Worm (Caenorhabditis elegans) whole organism, dauer: ENCODE results near the gene sca-1.
"Not testable (repeated sequence)": the region's sequence is repeated elsewhere in the genome, so short reads cannot be mapped to it uniquely, and the experiment has no call there.

Experiments used
- unc-62 ChIP-seq: sonication (generic microtip); optimal IDR thresholded peaks from 2 replicates; lab custom pipeline; 2017; ENCODE audit warnings: missing biosample characterization, missing genetic modification reagents, missing genetic modification characterization

Gene sca-1

DNA sequence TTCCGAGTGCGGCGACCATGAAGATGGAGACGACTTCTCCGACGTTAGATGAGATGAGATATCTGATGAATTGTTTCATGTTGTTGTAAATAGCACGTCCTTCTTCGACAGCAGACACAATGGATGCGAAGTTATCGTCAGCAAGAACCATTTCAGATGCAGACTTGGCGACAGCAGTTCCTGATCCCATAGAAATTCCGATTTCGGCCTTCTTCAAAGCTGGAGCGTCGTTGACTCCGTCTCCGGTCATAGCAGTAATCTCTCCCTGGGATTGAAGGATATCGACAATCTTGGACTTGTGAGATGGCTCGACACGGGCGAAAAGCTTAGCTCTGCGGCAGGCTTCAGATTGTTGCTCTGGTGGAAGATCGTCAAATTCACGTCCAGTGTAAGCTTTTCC is 2.8 kb downstream of the sca-1 start:
- TF ChIP-seq unc-62 (GFP tag; lab: Kevin White, UChicago) = no peak

ce11 chrIII:10812798-10813295 is 3.8 kb downstream of the sca-1 start:
- no peak for TF ChIP-seq unc-62 (GFP tag; lab: Kevin White, UChicago)

- TF ChIP-seq unc-62 (GFP tag; lab: Kevin White, UChicago) = no peak
These were observed 5.5 kb downstream of the sca-1 start for ce11 chrIII:10810837-10811814.

ce11 chrIII:10810483-10810836 is 6.2 kb downstream of the sca-1 start:
- TF ChIP-seq unc-62 (GFP tag; lab: Kevin White, UChicago) = no peak

- no peak for TF ChIP-seq unc-62 (GFP tag; lab: Kevin White, UChicago)
These were observed 7.1 kb downstream of the sca-1 start for ce11 chrIII:10809568-10809967.

DNA sequence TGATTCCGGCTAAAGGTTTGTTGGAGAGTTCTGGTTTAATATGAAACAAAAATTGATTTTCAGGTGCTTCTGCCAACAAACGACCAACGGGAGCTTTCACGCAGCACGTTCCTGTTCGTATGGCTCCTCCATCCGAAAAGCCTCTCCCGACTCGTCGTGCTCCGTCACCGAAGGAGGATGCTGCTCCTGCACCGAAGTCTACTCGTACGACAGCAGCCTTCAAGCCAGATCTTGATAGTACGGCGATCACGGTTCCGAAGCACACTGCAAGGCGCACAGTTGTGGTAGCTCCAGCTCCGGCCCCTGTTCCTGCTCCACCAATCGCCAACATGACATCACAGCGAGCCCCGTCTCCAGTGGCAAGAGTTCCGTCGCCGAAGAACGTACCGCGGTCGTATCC is 7.8 kb downstream of the sca-1 start:
- TF ChIP-seq unc-62 (GFP tag; lab: Kevin White, UChicago) = no peak

- no peak for TF ChIP-seq unc-62 (GFP tag; lab: Kevin White, UChicago)
These were observed 8.7 kb downstream of the sca-1 start for ce11 chrIII:10807956-10808355.

- no peak for TF ChIP-seq unc-62 (GFP tag; lab: Kevin White, UChicago)
These were observed 9.4 kb downstream of the sca-1 start for ce11 chrIII:10807236-10807635.

DNA sequence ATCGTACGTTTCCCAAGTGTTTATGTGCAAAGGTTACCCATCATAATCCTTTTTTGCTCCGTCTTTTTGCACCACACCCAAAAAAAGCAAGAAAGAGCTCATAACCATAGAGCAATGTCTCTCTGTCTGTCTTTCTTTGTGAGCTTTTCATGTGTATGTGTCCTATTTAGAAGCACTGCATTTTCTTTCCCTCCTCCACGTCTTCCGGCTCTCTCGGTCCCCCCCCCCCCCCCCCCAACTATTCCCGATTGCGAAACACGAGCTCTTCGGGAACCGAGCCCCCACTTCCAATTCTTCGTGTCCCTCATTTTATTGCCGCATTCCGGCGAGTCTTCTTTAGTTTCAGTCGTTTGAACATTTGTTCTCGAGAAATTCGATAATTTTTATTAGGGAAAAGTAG is 9.8 kb downstream of the sca-1 start:
- no peak for TF ChIP-seq unc-62 (GFP tag; lab: Kevin White, UChicago)

- not testable (repeated sequence) for TF ChIP-seq unc-62 (GFP tag; lab: Kevin White, UChicago)
These were observed 11.0 kb downstream of the sca-1 start, which contains the start of gene klp-7 for ce11 chrIII:10805625-10806024. Gene klp-7, plus strand, starts transcription at chrIII:10805925.

DNA sequence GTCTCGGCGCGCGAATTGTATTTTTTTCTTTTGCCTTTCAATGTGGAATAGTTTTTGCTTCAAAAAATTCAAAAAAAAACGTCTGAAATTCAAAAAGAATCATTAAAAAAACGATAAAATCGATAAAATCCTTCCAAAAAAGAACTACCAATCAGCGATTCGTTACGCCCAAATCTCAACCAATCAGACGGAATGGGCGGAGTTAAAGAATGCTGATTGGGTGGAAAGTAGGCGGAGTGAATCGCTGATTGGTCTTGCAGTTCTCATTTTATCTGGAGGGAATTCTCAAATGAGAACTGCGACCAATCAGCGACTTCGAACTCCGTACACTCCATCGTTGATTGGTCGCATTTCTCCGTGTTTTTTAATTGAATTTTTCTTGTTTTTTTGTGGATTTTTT is 11.5 kb downstream of the sca-1 start:
- TF ChIP-seq unc-62 (GFP tag; lab: Kevin White, UChicago) = no peak

ce11 chrIII:10802032-10802431 is 14.6 kb downstream of the sca-1 start, which contains the start of gene K11D9.3:
Gene K11D9.3, minus strand, starts transcription at chrIII:10802212.
- no peak for TF ChIP-seq unc-62 (GFP tag; lab: Kevin White, UChicago)

ce11 chrIII:10794049-10794448 is 22.6 kb downstream of the sca-1 start, which contains the start of gene clec-163:
Gene clec-163, plus strand, starts transcription at chrIII:10794349.
- no peak for TF ChIP-seq unc-62 (GFP tag; lab: Kevin White, UChicago)

ce11 chrIII:10791233-10791632 is 25.4 kb downstream of the sca-1 start:
- TF ChIP-seq unc-62 (GFP tag; lab: Kevin White, UChicago) = no peak

DNA sequence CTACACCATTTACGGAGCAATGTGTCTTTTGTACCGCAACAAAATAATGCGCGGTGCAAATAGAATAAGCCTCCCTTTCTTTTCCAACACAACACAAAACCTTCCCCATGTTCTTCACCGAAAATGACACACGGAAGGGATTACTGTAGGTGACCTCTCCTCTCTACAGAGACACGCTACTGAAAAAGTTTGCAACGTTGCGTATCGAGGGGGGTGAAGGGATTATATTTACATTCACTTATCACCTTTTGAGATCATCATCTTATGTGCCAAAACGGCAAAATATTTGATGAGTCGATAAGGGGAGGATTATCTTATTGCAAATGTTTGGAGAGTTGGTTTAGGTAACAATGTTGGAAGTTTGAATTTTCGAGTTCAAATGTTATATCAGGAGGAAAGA is 33.6 kb downstream of the sca-1 start:
- TF ChIP-seq unc-62 (GFP tag; lab: Kevin White, UChicago) = no peak

- TF ChIP-seq unc-62 (GFP tag; lab: Kevin White, UChicago) = no peak
These were observed 35.1 kb downstream of the sca-1 start, which contains the start of gene ptr-19 for ce11 chrIII:10781553-10781952. Gene ptr-19, plus strand, starts transcription at chrIII:10781853.

DNA sequence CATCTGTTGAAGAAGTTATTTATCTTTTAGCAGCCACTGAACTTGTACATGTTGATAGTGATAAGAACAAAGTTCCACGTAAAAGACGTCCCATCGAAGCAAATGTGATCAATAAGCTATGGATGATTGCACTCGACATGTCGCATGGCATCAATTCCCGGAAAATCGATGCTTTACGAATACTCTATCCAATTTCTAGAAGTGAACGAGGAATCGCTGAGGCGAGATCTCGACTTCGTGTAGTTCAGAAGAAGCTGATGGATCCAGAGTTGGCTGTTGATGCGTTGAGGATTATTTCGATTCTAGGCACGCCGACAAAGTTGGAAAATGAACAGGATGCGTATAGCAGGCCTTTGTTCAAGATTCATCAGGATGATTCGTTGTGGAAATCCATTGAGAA is 47.0 kb downstream of the sca-1 start:
- no peak for TF ChIP-seq unc-62 (GFP tag; lab: Kevin White, UChicago)
